Fruit fly (Drosophila melanogaster): ENCODE data around the gene Xrcc2.

The Xrcc2 gene

dm6 chrX:18506639-18507528 is 7.0 kb downstream of the Xrcc2 start (continued):
- TF ChIP-seq CG10366 (GFP tag; IDR thresholded peaks at IDR 0.05), result peak; percentile 74
- TF ChIP-seq kay (GFP tag; optimal IDR thresholded peaks at IDR 0.05), result peak; percentile 70
- no peak for TF ChIP-seq schlank (tag; optimal IDR thresholded peaks at IDR 0.05)
- peak; percentile 41 for TF ChIP-seq CG43689 (GFP tag; IDR thresholded peaks at IDR 0.05)
- TF ChIP-seq CG30403 (GFP tag; optimal IDR thresholded peaks at IDR 0.05), result peak; percentile 84
- TF ChIP-seq gcm2 (GFP tag; optimal IDR thresholded peaks at IDR 0.05), result peak; percentile 46
- TF ChIP-seq CG7357 (GFP tag; IDR thresholded peaks at IDR 0.05), result peak; percentile 41; the same call in 1 of the 3 replicates
- 0 out of 2 replicates have a peak, but pooled peaks have one; percentile 43 for TF ChIP-seq CG14667 (GFP tag; IDR thresholded peaks at IDR 0.05)
- TF ChIP-seq Hsf (GFP tag; optimal IDR thresholded peaks at IDR 0.05), result peak; percentile 85
- peak; percentile 79 for TF ChIP-seq HLH54F (GFP tag; optimal IDR thresholded peaks at IDR 0.05)
- no peak for TF ChIP-seq usp (GFP tag; optimal IDR thresholded peaks at IDR 0.05)
- no peak for TF ChIP-seq fru (optimal IDR thresholded peaks at IDR 0.05)
- no peak for TF ChIP-seq grn (GFP tag; optimal IDR thresholded peaks at IDR 0.05)
- TF ChIP-seq CG15601 (tag; optimal IDR thresholded peaks at IDR 0.05), result peak; percentile 42
- peak; percentile 70 for TF ChIP-seq Dip3 (GFP tag; optimal IDR thresholded peaks at IDR 0.05)
- TF ChIP-seq HLH3B (GFP tag; IDR thresholded peaks at IDR 0.05), result peak; percentile 91
- peak; percentile 53 for TF ChIP-seq wor (GFP tag; IDR thresholded peaks at IDR 0.05)
- peak; percentile 76 to 81 for TF ChIP-seq dpn (GFP tag; optimal IDR thresholded peaks at IDR 0.05)
- TF ChIP-seq Bdp1 (GFP tag; optimal IDR thresholded peaks at IDR 0.05), result peak; percentile 26
- TF ChIP-seq ap (GFP tag; IDR thresholded peaks at IDR 0.05), result peak; percentile 76
- no peak for TF ChIP-seq vnd (GFP tag; IDR thresholded peaks at IDR 0.05; ENCODE audit: partially characterized antibody)
- TF ChIP-seq crp (GFP tag; optimal IDR thresholded peaks at IDR 0.05), result peak in 1 of 2 experiments; percentile 21
- no peak for TF ChIP-seq Hr78 (GFP tag; optimal IDR thresholded peaks at IDR 0.05)
- TF ChIP-seq Eip74EF (GFP tag; optimal IDR thresholded peaks at IDR 0.05), result peak in 1 of 2 experiments; percentile 58
- TF ChIP-seq CG4424 (GFP tag; optimal IDR thresholded peaks at IDR 0.05), result peak; percentile 85
- peak; percentile 70 for TF ChIP-seq CG11247 (GFP tag; IDR thresholded peaks at IDR 0.05)
- TF ChIP-seq NFAT (GFP tag; IDR thresholded peaks at IDR 0.05), result peak; percentile 69
- peak; percentile 53 for TF ChIP-seq Hr3 (GFP tag; optimal IDR thresholded peaks at IDR 0.05)
- no peak for TF ChIP-seq gsb (GFP tag; IDR thresholded peaks at IDR 0.05)
- TF ChIP-seq CG13123 (GFP tag; optimal IDR thresholded peaks at IDR 0.05), result peak; percentile 60
- peak; percentile 31 for TF ChIP-seq CG17568 (GFP tag; optimal IDR thresholded peaks at IDR 0.05)
- TF ChIP-seq da (GFP tag; optimal IDR thresholded peaks at IDR 0.05), result peak; percentile 25
- TF ChIP-seq dan (GFP tag; IDR thresholded peaks at IDR 0.05), result no peak
- no peak for TF ChIP-seq CG7271 (tag; optimal IDR thresholded peaks at IDR 0.05)
- peak; percentile 12 for TF ChIP-seq CG8290 (GFP tag; optimal IDR thresholded peaks at IDR 0.05)
- peak in 1 of 2 experiments; percentile 81 for TF ChIP-seq CG8290 (tag; optimal IDR thresholded peaks at IDR 0.05)
- peak; percentile 15 for TF ChIP-seq Hmx (GFP tag; optimal IDR thresholded peaks at IDR 0.05)
- peak; percentile 85 for TF ChIP-seq CG32532 (GFP tag; IDR thresholded peaks at IDR 0.05)
- peak; percentile 80 for TF ChIP-seq CG2120 (GFP tag; optimal IDR thresholded peaks at IDR 0.05)
- TF ChIP-seq CG6689 (GFP tag; IDR thresholded peaks at IDR 0.05), result peak; percentile 85
- TF ChIP-seq slp2 (GFP tag; optimal IDR thresholded peaks at IDR 0.05), result peak; percentile 53
- TF ChIP-seq CG14710 (tag; optimal IDR thresholded peaks at IDR 0.05), result peak; percentile 64
- TF ChIP-seq CG6175 (GFP tag; IDR thresholded peaks at IDR 0.05), result peak; percentile 55; the same call in 2 of the 3 replicates
- TF ChIP-seq CG2202 (tag; optimal IDR thresholded peaks at IDR 0.05), result peak; percentile 52
- TF ChIP-seq tio (GFP tag; optimal IDR thresholded peaks at IDR 0.05), result no peak
- TF ChIP-seq CG33213 (GFP tag; optimal IDR thresholded peaks at IDR 0.05), result peak; percentile 84
- peak; percentile 63 for TF ChIP-seq MTF-1 (GFP tag; optimal IDR thresholded peaks at IDR 0.05; ENCODE audit: borderline replicate concordance)
- peak; percentile 81 for TF ChIP-seq seq (GFP tag; IDR thresholded peaks at IDR 0.05)
- peak; percentile 56; the same call in 2 of the 3 replicates for TF ChIP-seq B-H1 (GFP tag; IDR thresholded peaks at IDR 0.05)
- TF ChIP-seq CG6272 (GFP tag; IDR thresholded peaks at IDR 0.05), result no peak

All from whole organism, embryonic.